Fruit fly (Drosophila melanogaster) ovary, adult (tissue): ENCODE data around the gene CG31245.

Source experiments
- CG17801 ChIP-seq: fragments of 200-800 bp; optimal IDR thresholded peaks from 2 replicates; lab custom pipeline; 2019; ENCODE audit warnings: missing biosample characterization, mild to moderate bottlenecking, missing genetic modification characterization, moderate library complexity; ENCODE audit not compliant: partially characterized antibody

Gene CG31245

DNA sequence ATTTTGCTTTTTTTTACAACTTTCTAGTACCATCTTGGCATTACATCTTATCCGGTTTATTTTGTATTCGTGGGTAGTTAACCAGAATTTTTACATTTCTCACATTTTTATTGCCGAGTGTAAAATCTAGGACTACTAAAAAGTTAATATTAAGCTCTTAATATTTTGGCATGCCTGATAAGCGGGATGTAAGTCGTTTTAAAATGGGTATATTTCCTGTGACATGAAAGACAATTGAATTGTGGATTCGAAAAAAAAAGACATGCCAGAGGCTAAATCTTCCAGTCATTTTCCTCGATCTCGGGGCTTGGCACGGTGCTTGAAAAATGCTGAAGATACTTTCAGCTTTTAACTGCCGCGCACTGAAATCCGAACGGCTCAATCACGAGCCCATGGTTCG lies at the start of gene CG31245:
TSS of gene CG31245 (minus strand) at position 101 of the 400 bp plus-strand sequence.
- TF ChIP-seq CG17801: no peak

DNA sequence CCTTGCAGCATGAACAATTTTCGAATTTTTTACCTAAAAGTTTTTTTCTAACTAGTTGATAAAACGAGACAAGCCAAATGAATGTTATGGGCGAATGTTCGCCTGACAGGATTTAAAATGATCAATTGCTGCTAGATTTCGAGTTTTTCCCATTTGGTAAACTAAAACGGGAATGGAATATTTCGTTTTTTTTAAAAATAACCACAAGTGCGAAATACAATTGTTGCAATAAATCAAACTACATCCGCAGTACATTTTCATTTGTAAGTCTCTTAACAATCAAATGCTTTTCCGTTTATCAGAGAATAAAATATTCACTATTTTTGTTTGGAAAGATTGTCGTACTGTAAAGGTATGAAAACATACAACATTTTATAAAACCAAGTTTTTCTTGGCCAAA lies 48.1 kb upstream of the CG31245 start, which contains the start of gene CG3517:
TSS of gene CG3517 (minus strand) at position 101 of the 400 bp plus-strand sequence.
- TF ChIP-seq CG17801: no peak

DNA sequence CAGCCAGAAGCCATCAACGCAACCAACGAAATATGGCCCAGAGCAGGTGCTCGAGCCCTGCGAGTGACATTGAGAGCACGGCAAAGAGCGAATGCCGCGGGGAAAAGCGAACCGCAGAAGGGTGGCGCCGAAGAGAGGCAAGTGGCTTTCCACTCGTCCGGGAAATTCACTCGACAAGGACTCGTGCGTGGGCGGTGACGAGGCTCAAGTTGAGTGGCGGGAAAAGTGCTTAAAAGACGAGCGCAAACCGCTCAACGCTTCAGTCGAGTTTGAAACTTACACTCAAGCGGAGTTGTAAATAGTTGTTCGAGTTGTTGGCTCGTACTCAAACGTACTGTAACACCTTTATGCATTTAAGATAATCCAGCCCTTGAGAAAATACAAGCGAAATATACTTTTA lies 35.4 kb upstream of the CG31245 start, which contains the start of gene CG31221:
TSS of gene CG31221 (plus strand) at position 256 of the 400 bp plus-strand sequence.
- TF ChIP-seq CG17801: no peak

DNA sequence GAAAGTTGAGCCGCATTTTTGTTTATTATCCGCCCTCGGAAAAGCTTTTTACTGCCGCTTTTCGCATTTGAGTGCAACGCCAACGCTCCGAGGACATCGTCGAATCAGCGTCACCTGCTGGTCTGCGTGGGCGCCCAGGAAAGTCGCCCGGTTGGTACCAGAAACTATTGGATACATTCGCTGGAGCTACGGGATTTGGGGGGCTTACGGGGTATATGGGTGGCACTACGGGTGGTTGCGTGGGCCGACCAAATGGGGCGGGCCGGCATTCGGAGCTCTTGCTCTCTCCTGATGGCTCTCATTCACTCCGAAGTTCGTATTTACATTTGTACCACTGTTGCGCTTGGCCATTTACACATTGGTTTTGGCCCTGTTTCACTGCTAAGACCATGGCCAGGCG lies 34.3 kb upstream of the CG31245 start:
- no peak for TF ChIP-seq CG17801

DNA sequence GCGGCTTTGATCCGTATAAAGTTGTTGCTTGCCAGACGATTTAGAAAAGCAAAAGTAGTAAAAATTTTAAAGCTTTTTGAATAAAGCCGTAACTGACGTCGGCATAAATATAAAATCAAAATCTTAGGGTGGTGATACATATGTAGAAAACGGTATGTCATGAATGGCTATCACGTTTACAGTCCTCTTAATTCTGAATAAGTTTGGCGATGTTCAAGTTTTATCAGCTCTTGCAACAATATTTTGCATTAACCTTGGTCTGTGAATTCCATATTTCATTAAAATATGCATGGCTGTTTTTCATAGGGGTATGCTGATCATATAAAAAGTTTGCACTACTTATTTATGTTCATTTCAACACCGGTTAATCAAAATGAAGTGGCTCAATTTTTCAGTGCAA lies 31.5 kb upstream of the CG31245 start, which contains the start of gene CG11626:
TSS of gene CG11626 (plus strand) at position 301 of the 400 bp plus-strand sequence.
- no peak for TF ChIP-seq CG17801

DNA sequence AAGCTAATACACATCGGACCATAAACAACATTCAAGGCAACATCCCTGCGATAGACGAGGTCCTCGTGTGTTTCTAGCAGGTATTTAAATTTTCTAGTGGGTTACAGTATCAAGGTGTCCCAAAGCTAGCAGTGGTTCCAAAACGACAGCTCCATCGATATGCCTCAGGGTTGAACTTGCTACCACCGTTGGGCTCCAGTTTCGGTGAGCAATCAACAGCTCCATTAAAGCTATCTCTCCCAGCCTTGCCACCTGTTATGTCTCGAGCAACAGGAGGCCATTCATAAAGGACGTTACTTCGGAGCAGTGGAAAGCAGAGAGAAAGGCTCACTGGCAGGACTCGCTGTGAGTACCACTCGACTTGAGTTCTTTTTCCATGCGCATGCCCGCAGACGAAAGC lies 29.8 kb upstream of the CG31245 start:
- TF ChIP-seq CG17801: no peak

DNA sequence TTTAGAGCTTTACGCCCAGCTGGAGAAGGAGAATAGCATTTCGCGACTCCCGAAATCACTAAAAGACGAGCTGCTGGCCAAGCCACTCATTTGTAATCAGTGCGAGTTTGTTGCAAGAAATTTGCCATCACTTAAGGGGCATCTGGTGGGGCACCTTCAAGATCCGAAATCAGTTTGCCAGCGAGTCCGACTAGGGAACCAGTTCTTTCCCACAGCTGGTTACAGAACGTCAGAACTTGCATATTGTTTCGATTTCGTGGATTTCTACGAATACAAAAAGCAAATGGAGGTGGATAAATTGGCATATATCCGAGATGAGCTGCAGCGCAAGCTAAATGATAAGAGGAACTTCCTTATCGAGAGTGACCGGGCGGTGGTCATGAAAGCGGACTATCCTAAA lies 27.3 kb upstream of the CG31245 start:
- TF ChIP-seq CG17801: no peak

DNA sequence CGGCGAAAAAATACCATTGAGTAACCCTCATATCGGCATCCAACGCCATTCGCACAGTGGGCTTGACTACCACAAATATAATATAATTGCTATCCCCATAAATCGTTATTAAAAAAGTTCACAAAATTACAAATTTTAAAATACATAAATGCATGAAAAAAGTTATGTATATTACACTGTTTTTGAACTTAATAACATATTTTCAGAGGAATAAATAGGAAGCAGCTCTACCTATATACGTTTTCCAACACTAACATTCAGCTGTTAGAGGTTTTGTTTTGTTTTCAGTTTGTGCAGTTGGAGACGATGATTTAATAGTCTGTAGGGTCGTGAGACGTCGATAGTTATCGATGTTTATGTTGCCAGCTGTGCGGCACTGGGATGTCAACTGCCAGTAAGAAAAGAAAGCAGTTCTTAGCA lies 26.1 kb upstream of the CG31245 start, which contains the start of the genes Ino80 and Aptx:
TSS of gene Ino80 (minus strand) at position 58 of the 420 bp plus-strand sequence.
TSS of gene Aptx (plus strand) at position 360 of the 420 bp plus-strand sequence.
- peak; percentile 93 for TF ChIP-seq CG17801

DNA sequence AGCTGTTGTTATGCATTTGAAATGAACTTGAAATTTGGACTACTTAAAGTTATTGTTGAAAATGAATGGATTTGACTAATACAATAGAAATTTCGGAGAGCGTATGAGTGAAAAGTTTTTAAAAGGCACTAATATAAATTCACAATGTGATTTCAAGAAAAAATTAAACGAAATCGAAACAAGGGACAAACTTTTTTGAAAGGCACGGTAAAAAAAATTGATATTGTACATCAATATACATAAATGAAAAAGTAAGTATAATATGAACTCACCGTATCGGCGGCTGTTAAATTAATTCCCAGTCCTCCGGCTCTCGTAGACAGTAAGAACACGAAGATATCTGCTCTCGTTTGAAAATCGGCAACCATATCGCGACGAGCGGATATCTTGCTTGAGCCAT lies 21.4 kb upstream of the CG31245 start, which contains the start of gene CG31244:
TSS of gene CG31244 (minus strand) at position 101 of the 400 bp plus-strand sequence.
- TF ChIP-seq CG17801: no peak

DNA sequence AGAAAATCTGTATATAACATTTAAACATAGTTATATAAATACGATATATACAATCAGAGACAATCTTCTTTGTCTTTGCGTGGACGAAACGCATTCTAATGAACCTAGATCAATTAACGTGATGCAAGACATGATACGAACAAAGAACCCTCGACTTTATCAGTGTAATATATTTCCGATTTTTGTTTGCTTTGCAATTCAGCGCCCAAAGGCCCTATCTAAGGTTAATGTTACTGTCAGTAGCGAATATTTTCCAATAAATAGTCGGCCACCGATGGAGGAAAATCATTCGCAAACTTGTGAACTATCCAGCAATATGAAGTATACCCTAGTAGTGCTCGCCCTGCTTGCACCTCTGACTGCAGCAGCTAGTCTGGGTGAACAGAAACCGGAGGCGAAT lies 16.0 kb upstream of the CG31245 start, which contains the start of gene CG3739:
TSS of gene CG3739 (plus strand) at position 301 of the 400 bp plus-strand sequence.
- TF ChIP-seq CG17801: no peak

DNA sequence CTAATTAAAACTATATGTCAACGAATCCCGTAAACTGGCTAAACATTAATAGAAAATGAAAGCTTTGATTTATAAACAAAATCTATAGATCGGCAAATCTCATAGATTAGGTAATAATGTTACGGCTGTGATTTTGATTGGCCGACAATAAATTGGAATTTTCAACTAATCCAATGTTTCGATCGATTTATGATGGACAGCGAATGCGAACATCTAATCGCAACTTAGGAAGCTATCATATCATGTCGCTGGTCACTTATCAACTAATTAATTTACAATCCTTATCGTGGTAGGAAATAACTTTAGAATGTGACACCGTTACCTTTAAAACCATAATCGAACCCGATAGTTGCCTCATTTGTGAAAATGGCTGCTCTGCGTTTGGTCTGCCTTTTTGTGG lies 12.9 kb upstream of the CG31245 start, which contains the start of gene CG18493:
TSS of gene CG18493 (plus strand) at position 352 of the 400 bp plus-strand sequence.
- TF ChIP-seq CG17801: no peak

DNA sequence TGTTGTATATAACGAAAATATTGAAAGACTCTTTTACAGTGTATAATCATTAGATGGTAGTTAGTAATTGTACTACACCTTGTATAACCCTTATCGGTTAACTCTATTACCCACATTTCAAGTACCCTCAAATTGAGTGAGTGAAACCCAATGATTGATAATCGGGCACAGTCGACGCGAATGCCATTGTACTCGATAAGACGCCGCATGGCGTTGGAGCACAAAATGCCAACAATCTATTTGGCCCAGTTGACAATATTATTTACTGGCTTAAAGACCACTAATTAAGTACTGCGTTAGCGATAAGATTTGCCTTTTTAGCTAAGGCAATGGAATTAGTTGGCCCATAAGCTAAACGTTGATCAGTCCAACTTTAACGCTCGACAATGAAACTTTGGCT lies 10.6 kb upstream of the CG31245 start, which contains the start of gene CG3734:
TSS of gene CG3734 (plus strand) at position 254 of the 400 bp plus-strand sequence.
- TF ChIP-seq CG17801: no peak

DNA sequence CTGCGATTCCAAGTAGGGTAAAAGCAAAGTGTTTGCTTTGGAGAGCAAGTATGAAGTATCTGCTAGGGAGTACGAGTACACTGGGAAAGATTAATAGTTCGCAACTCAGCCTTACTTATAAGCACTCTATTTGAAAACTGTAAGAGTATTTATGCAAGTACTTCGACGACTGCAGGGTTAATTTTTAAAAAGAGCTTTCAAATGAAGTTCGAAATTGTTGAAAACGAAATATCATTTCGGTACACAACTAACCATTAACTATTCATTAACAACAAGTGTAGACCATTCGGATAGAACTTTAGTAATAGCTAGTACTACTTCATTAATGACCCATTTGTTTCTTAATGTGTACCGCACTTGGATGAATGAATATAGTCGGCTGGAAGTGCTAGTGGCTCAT lies 6.3 kb upstream of the CG31245 start:
- no peak for TF ChIP-seq CG17801

DNA sequence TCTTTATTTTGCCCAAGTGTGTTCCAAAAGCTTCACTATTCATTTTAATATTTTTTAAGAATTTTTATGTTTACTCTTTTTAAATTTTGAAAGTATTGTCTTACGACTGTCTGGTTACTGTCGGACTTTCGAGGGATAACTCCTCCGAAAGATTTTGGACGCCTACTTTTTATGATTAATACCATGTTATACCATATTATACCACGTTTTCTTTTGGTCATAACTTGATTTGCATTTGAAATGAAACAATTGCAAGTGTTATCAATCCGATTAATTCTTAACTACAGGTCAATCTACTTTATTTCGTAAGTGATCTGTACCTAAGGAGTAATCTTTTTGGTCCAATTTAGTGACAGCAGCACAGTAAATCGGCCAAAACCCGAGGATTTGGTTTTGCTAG lies 1.1 kb downstream of the CG31245 start, which contains the start of gene CG31404:
TSS of gene CG31404 (minus strand) at position 101 of the 400 bp plus-strand sequence.
- TF ChIP-seq CG17801: no peak

DNA sequence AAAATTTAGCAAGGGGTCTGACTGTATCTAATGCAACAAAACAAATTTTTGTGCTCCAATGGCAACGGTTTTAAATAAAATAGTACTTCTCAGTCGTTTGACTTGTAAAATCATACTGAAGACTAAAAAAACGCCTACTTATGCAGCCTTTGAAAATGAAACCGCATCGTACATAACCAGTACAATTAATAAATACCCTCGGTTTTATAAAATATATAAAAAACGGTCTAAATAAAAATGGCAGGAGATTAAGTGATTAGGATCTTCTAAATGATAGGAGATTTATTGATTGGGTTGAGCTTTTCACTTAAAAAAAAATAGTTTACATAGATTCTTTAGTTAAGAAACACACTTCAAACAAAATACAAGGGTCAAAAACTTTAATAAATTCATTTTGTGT lies 2.3 kb downstream of the CG31245 start, which contains the start of gene CG3581:
TSS of gene CG3581 (minus strand) at position 101 of the 400 bp plus-strand sequence.
- TF ChIP-seq CG17801: no peak

DNA sequence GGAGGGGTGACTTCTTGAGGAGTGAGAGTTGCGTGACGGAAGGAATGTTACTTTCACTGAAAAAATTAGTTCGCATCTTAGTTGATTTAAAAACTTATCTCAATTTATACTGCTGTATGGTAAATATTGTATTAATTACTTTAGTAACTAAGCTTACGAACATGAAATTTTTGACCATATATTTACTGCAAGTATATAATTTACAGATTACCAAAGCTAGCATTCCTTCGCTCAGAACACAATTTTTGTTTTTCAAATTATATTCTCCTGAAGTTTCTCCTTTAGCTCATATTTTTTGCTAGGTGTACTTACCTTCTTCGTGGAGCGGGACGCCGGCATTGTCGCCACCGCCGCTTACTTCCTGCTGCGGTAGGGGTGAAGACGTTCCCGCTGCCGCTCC lies 6.3 kb downstream of the CG31245 start:
- TF ChIP-seq CG17801: no peak

DNA sequence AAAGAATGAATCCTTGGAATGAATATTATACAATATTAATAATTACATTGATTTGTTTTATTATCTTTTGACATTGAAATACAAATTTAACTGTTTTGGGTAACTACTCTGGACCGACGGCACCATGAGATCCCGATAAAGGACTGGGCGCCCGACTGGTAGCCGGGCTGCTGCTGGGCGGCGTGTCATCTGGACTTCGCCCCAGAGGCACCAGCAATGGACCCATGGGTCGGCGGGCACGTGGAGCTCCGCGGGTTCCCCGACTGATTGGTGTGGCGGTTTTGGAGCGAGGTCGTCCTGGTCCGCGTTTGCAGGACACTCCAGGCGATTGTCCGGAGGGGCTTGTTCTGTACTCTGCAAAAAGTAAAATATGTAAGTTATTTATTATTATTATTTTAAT lies 8.0 kb downstream of the CG31245 start:
- no peak for TF ChIP-seq CG17801

DNA sequence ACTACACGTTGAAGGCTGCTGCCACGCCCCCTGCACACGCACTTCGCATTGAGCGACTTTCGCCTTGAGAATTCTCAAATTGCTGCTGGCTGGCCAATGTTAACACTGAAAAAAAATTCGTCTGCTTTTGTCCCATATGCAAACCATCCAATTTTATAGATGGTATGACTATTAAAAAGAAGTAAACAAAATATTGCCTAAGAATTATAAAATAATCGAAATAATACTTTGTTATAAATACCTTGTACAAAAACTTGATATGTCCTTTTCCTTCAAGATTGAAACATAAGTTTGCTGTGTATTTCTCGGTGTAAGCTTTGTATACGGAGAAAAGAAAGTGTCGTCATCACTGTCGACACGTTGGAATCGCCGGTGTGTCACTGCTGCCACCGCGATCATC lies 14.1 kb downstream of the CG31245 start:
- TF ChIP-seq CG17801: no peak
